Worm (Caenorhabditis elegans): ENCODE data around the gene C27D6.1.

- TF ChIP-seq tbx-37 (GFP tag; conservative IDR thresholded peaks at IDR 0.05) (no peak), F13C5.2 (tag; optimal IDR thresholded peaks at IDR 0.05) (no peak), ama-1 (optimal IDR thresholded peaks at IDR 0.05) (no peak), tbx-11 (GFP tag; IDR thresholded peaks at IDR 0.05) (no peak), sea-1 (GFP tag; conservative IDR thresholded peaks at IDR 0.05) (no peak), ets-7 (tag; optimal IDR thresholded peaks at IDR 0.05) (no peak), aly-1 (tag; optimal IDR thresholded peaks at IDR 0.05) (no peak), flt-1 (GFP tag; IDR thresholded peaks at IDR 0.05) (no peak), hmg-4 (GFP tag; optimal IDR thresholded peaks at IDR 0.05) (no peak), scrt-1 (GFP tag; IDR thresholded peaks at IDR 0.05) (no peak), hmbx-1 (tag; optimal IDR thresholded peaks at IDR 0.05) (no peak), ceh-36 (tag; optimal IDR thresholded peaks at IDR 0.05) (no peak)
Measured at ce11 chrII:5136296-5136767, 36.2 kb upstream of the C27D6.1 start, which contains the start of gene F58A6.2.
